Worm (Caenorhabditis elegans) whole organism, L4 larva: ENCODE data around the gene str-106.

Source experiments
- R02D3.7 ChIP-seq: fragments of 150-350 bp; sonication (generic microtip); optimal IDR thresholded peaks from 3 replicates; lab custom pipeline; 2014; ENCODE audit warnings: missing biosample characterization, missing genetic modification characterization
- daf-12 ChIP-seq: fragments of 150-350 bp; optimal IDR thresholded peaks from 2 replicates; lab custom pipeline; 2014; ENCODE audit warnings: missing biosample characterization, missing genetic modification reagents, missing genetic modification characterization
- dpl-1 ChIP-seq: fragments of 150-350 bp; optimal IDR thresholded peaks from 2 replicates; lab custom pipeline; 2014; ENCODE audit warnings: missing biosample characterization, missing genetic modification reagents, missing genetic modification characterization
- egl-27 ChIP-seq: sonication (generic microtip); optimal IDR thresholded peaks from 3 replicates; lab custom pipeline; 2017; ENCODE audit warnings: missing biosample characterization, missing genetic modification reagents, missing genetic modification characterization
- lin-39 ChIP-seq: fragments of 150-350 bp; optimal IDR thresholded peaks from 2 replicates; lab custom pipeline; 2014; ENCODE audit warnings: missing biosample characterization, missing genetic modification reagents, missing genetic modification characterization
- lsy-2 ChIP-seq, 2 experiments: fragments of 150-350 bp in 1 of 2; sonication (generic microtip) in 1 of 2; optimal IDR thresholded peaks; 2 replicates each; lab custom pipeline; 2014 to 2017; ENCODE audit warnings: missing biosample characterization in 2 of 2, missing genetic modification characterization in 2 of 2
- nhr-11 ChIP-seq: fragments of 150-350 bp; optimal IDR thresholded peaks from 2 replicates; lab custom pipeline; 2014; ENCODE audit warnings: missing biosample characterization, missing genetic modification characterization
- nhr-48 ChIP-seq: sonication (generic microtip); optimal IDR thresholded peaks from 2 replicates; lab custom pipeline; 2016; ENCODE audit warnings: mild to moderate bottlenecking, missing genetic modification characterization, missing compliant biosample characterization
- nhr-77 ChIP-seq: fragments of 150-350 bp; optimal IDR thresholded peaks from 2 replicates; lab custom pipeline; 2014; ENCODE audit warnings: missing biosample characterization, missing genetic modification characterization
- snpc-4 ChIP-seq: fragments of 150-350 bp; optimal IDR thresholded peaks from 2 replicates; lab custom pipeline; 2014; ENCODE audit warnings: missing biosample characterization, missing genetic modification characterization
- zag-1 ChIP-seq: fragments of 150-350 bp; optimal IDR thresholded peaks from 2 replicates; lab custom pipeline; 2014; ENCODE audit warnings: missing biosample characterization, missing genetic modification characterization
- zfp-2 ChIP-seq: sonication (generic microtip); optimal IDR thresholded peaks from 2 replicates; lab custom pipeline; 2016; ENCODE audit warnings: mild to moderate bottlenecking, missing genetic modification characterization, missing compliant biosample characterization
- zfp-3 ChIP-seq: fragments of 200-800 bp; sonication (Bioruptor generic); conservative IDR thresholded peaks from 2 replicates; pipeline ENCODE4 v1.3.6; 2022; ENCODE audit warnings: missing genetic modification reagents, missing genetic modification characterization, missing compliant biosample characterization
- ztf-11 ChIP-seq: fragments of 150-350 bp; optimal IDR thresholded peaks from 2 replicates; lab custom pipeline; 2014; ENCODE audit warnings: missing biosample characterization, missing genetic modification characterization

ce11 chrV:16182918-16183317 is 2.5 kb downstream of the str-106 start, which contains the start of gene srh-277:
- TF ChIP-seq zfp-3, result no peak
- TF ChIP-seq ztf-11, result no peak
- no peak for TF ChIP-seq zfp-2 (tag; lab: Kevin White, UChicago)
- no peak for TF ChIP-seq zag-1 (tag; lab: Kevin White, UChicago)
- TF ChIP-seq nhr-77, result no peak
- no peak for TF ChIP-seq R02D3.7
- TF ChIP-seq lsy-2 (tag; optimal IDR thresholded peaks at IDR 0.05; lab: Kevin White, UChicago), result no peak
- no peak for TF ChIP-seq nhr-48 (tag; lab: Kevin White, UChicago)
- no peak for TF ChIP-seq daf-12
- no peak for TF ChIP-seq egl-27 (tag; lab: Kevin White, UChicago)
- no peak for TF ChIP-seq nhr-11 (tag; lab: Kevin White, UChicago)
- no peak for TF ChIP-seq snpc-4
- TF ChIP-seq dpl-1 (GFP tag; lab: Kevin White, UChicago), result no peak
- TF ChIP-seq lin-39 (tag; lab: Kevin White, UChicago), result no peak
